Fruit fly (Drosophila melanogaster): Measurements from ENCODE around the gene Bicra.

- TF ChIP-seq EcR (GFP tag; optimal IDR thresholded peaks at IDR 0.05), result no peak
- TF ChIP-seq CG8478 (optimal IDR thresholded peaks at IDR 0.05), result no peak
- TF ChIP-seq usp (GFP tag; optimal IDR thresholded peaks at IDR 0.05), result no peak
These were observed 32.7 kb downstream of the Bicra start for dm6 chr3R:29095525-29095924.
